Fruit fly (Drosophila melanogaster) whole organism, adult: ENCODE measurements around the gene CG7557.

Experiments
- CG11617 ChIP-seq: fragments of 200-800 bp; sonication (Bioruptor generic); optimal IDR thresholded peaks from 2 replicates; lab custom pipeline; 2017; ENCODE audit warnings: mild to moderate bottlenecking, missing biosample characterization, missing genetic modification reagents, missing genetic modification characterization
- CG12768 ChIP-seq: fragments of 200-800 bp; sonication (Bioruptor generic); optimal IDR thresholded peaks from 2 replicates; lab custom pipeline; 2017; ENCODE audit warnings: missing biosample characterization, missing genetic modification characterization, mild to moderate bottlenecking, moderate library complexity, missing genetic modification reagents
- CG14711 ChIP-seq: fragments of 200-800 bp; sonication (Bioruptor generic); optimal IDR thresholded peaks from 2 replicates; lab custom pipeline; 2018; ENCODE audit warnings: missing biosample characterization, mild to moderate bottlenecking, missing genetic modification characterization, moderate library complexity
- CG1620 ChIP-seq: fragments of 200-800 bp; sonication (Bioruptor generic); optimal IDR thresholded peaks from 2 replicates; lab custom pipeline; 2016; ENCODE audit warnings: missing biosample characterization, missing genetic modification characterization
- CG33017 ChIP-seq: fragments of 200-800 bp; sonication (Bioruptor generic); optimal IDR thresholded peaks from 2 replicates; lab custom pipeline; 2018; ENCODE audit warnings: missing biosample characterization, mild to moderate bottlenecking, missing genetic modification characterization, moderate library complexity
- CG5204 ChIP-seq: fragments of 200-800 bp; sonication (Bioruptor generic); optimal IDR thresholded peaks from 2 replicates; lab custom pipeline; 2016; ENCODE audit warnings: missing biosample characterization, missing genetic modification characterization
- CG7045 ChIP-seq: fragments of 200-800 bp; sonication (Bioruptor generic); optimal IDR thresholded peaks from 2 replicates; lab custom pipeline; 2017; ENCODE audit warnings: missing biosample characterization, mild to moderate bottlenecking, missing genetic modification characterization
- CG7101 ChIP-seq: fragments of 200-800 bp; sonication (Bioruptor generic); optimal IDR thresholded peaks from 2 replicates; lab custom pipeline; 2018; ENCODE audit warnings: missing biosample characterization, mild to moderate bottlenecking, missing genetic modification characterization, moderate library complexity
- Clk ChIP-seq: fragments of 200-800 bp; sonication (Bioruptor generic); optimal IDR thresholded peaks from 2 replicates; lab custom pipeline; 2017; ENCODE audit warnings: missing biosample characterization, missing genetic modification characterization
- Crg-1 ChIP-seq: fragments of 200-800 bp; sonication (Bioruptor generic); optimal IDR thresholded peaks from 2 replicates; lab custom pipeline; 2016; ENCODE audit warnings: missing biosample characterization, missing genetic modification characterization
- Hr96 ChIP-seq: fragments of 200-800 bp; sonication (Bioruptor generic); optimal IDR thresholded peaks from 2 replicates; lab custom pipeline; 2016; ENCODE audit warnings: missing biosample characterization, missing genetic modification characterization
- Mnt ChIP-seq: fragments of 200-800 bp; sonication (Bioruptor generic); optimal IDR thresholded peaks from 2 replicates; lab custom pipeline; 2016; ENCODE audit warnings: missing biosample characterization, mild to moderate bottlenecking, missing genetic modification characterization
- bab1 ChIP-seq: fragments of 200-800 bp; sonication (Bioruptor generic); optimal IDR thresholded peaks from 3 replicates; lab custom pipeline; 2019; ENCODE audit warnings: missing biosample characterization, mild to moderate bottlenecking, missing genetic modification characterization, moderate library complexity
- cic ChIP-seq: fragments of 200-800 bp; sonication (Bioruptor generic); optimal IDR thresholded peaks from 2 replicates; lab custom pipeline; 2017; ENCODE audit warnings: missing biosample characterization, mild to moderate bottlenecking, missing genetic modification characterization, moderate library complexity
- cnc ChIP-seq, 2 experiments: fragments of >200 bp; optimal IDR thresholded peaks; 2 replicates each; lab custom pipeline; 2017
- kay ChIP-seq: fragments of 200-800 bp; sonication (Bioruptor generic); peaks from one replicate; lab custom pipeline; 2016; ENCODE audit warnings: missing biosample characterization, missing genetic modification characterization, borderline replicate concordance
- ovo ChIP-seq: fragments of 200-800 bp; sonication (Bioruptor generic); optimal IDR thresholded peaks from 2 replicates; lab custom pipeline; 2016; ENCODE audit warnings: missing biosample characterization, missing genetic modification characterization
- pad ChIP-seq: fragments of 200-800 bp; sonication (Bioruptor generic); optimal IDR thresholded peaks from 3 replicates; lab custom pipeline; 2017; ENCODE audit warnings: missing biosample characterization, missing genetic modification characterization, mild to moderate bottlenecking, moderate library complexity, missing genetic modification reagents
- tj ChIP-seq: fragments of 200-800 bp; sonication (Bioruptor generic); optimal IDR thresholded peaks from 3 replicates; lab custom pipeline; 2017; ENCODE audit warnings: missing biosample characterization, mild to moderate bottlenecking, missing genetic modification characterization, moderate library complexity
- toe ChIP-seq: fragments of 200-800 bp; sonication (Bioruptor generic); optimal IDR thresholded peaks from 2 replicates; lab custom pipeline; 2016; ENCODE audit warnings: missing biosample characterization, missing genetic modification characterization

The CG7557 gene

DNA sequence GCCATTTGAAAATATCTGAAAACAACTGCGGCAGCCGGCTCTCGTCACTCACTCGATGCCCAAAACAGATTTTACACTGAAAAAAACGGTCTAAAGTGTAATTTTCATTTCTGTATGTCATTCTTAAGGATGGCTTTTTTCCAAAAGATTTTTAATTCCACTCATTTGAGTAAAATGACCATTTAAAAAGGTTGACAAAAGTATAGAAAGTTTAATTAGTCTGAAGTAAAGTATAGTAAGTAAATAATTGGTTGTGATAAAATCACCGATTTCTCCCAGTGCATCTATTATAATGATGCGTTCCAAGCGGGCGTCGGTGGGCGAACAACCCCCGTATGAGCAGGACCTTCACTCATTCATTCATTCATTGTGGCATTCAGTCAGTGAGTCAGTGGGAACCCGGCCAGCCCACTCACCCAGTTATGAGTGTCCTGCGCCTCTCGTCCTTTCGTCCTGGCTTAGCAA, 22.6 kb upstream of the CG7557 start:
- TF ChIP-seq Clk (GFP tag; lab: Kevin White, UChicago) (no peak), Hr96 (GFP tag; lab: Kevin White, UChicago) (no peak), CG12768 (GFP tag; lab: Kevin White, UChicago) (no peak), cic (GFP tag; lab: Kevin White, UChicago) (no peak), CG14711 (no peak), toe (GFP tag; lab: Kevin White, UChicago) (no peak), CG5204 (GFP tag; lab: Kevin White, UChicago) (no peak), tj (no peak), CG1620 (no peak), bab1 (GFP tag; lab: Kevin White, UChicago) (no peak), pad (GFP tag; lab: Kevin White, UChicago) (no peak), cnc (optimal IDR thresholded peaks at IDR 0.05; lab: Kevin White, UChicago) (no peak), ovo (no peak), CG7101 (tag; lab: Kevin White, UChicago) (no peak), Crg-1 (GFP tag; lab: Kevin White, UChicago) (no peak), CG11617 (no peak), Mnt (no peak), kay (GFP tag; lab: Kevin White, UChicago) (no peak), CG7045 (GFP tag; lab: Kevin White, UChicago) (no peak)

DNA sequence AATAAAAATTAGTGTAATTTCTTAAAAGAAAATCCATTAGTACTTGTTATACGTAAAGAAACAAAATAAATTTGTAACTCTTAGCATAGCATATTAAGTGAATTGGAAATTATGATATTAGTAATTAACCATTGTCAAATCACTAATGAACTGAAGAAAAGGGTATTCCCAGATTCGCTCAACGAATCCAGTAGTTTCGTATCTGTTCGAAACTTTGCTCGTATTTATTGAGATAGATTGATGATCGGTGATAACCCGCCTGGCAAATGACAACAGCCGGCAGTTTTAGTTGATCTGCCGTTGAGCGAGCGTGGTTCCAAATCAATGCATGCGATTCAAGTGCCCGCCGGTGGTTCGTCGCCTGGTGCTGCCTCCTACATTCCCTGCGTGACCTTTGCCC, 20.1 kb upstream of the CG7557 start, which contains the start of gene CG7560:
Gene CG7560, plus strand, starts transcription at position 301 of the 400 bp plus-strand sequence.
- no peak for TF ChIP-seq CG33017 (tag; lab: Kevin White, UChicago)
- no peak for TF ChIP-seq CG12768 (GFP tag; lab: Kevin White, UChicago)
- TF ChIP-seq CG7045 (GFP tag; lab: Kevin White, UChicago) = no peak

DNA sequence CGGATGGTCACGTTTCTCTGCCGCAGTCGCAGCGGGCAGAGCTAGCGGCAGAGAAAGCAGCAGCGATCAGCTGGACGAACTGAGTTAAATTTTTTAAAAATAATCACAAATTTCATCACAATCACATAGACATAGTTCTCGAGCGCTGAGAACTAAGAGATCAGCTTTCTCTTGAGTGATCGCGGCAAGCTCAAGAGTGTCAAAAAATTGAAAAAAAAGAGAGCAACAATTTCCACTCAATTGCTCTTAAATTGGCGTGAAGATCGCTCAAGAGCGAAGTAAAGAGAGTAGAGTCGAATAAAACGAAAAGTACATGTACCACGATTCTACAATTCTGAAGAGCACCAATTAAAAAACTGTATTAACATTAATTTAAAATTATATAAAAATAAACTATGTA, 16.6 kb upstream of the CG7557 start:
- peak; percentile 38 for TF ChIP-seq kay (GFP tag; lab: Kevin White, UChicago)
- no peak for TF ChIP-seq cic (GFP tag; lab: Kevin White, UChicago)

DNA sequence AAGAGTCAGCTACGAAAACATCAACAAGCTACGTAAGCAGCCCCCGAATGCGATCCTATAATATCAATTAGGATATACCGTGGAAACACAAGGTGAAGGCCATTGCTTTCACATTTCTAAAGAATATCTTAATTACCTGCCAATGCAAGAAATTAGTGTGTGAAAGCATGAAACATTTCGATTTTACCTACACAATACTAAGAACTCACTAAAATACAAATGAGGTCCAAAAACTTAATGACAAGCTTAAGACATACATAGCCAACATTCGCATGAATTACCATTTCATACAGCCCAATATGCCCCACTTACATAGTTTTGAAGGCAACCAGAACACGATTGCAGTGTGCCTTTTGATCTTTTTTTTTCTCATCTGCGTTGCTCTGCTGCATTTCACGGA, 15.3 kb upstream of the CG7557 start:
- no peak for TF ChIP-seq ovo
- no peak for TF ChIP-seq cic (GFP tag; lab: Kevin White, UChicago)
- TF ChIP-seq CG5204 (GFP tag; lab: Kevin White, UChicago) = no peak
- TF ChIP-seq cnc (optimal IDR thresholded peaks at IDR 0.05; lab: Kevin White, UChicago) = no peak
- TF ChIP-seq Mnt = no peak
- no peak for TF ChIP-seq bab1 (GFP tag; lab: Kevin White, UChicago)
- no peak for TF ChIP-seq kay (GFP tag; lab: Kevin White, UChicago)
- TF ChIP-seq tj = no peak
- no peak for TF ChIP-seq Clk (GFP tag; lab: Kevin White, UChicago)
- TF ChIP-seq CG33017 (tag; lab: Kevin White, UChicago) = no peak
- no peak for TF ChIP-seq CG14711
- no peak for TF ChIP-seq CG11617
- no peak for TF ChIP-seq pad (GFP tag; lab: Kevin White, UChicago)
- no peak for TF ChIP-seq toe (GFP tag; lab: Kevin White, UChicago)
- TF ChIP-seq CG1620 = no peak
- no peak for TF ChIP-seq CG7045 (GFP tag; lab: Kevin White, UChicago)
- TF ChIP-seq CG12768 (GFP tag; lab: Kevin White, UChicago) = no peak
- TF ChIP-seq Hr96 (GFP tag; lab: Kevin White, UChicago) = no peak
- no peak for TF ChIP-seq CG7101 (tag; lab: Kevin White, UChicago)

DNA sequence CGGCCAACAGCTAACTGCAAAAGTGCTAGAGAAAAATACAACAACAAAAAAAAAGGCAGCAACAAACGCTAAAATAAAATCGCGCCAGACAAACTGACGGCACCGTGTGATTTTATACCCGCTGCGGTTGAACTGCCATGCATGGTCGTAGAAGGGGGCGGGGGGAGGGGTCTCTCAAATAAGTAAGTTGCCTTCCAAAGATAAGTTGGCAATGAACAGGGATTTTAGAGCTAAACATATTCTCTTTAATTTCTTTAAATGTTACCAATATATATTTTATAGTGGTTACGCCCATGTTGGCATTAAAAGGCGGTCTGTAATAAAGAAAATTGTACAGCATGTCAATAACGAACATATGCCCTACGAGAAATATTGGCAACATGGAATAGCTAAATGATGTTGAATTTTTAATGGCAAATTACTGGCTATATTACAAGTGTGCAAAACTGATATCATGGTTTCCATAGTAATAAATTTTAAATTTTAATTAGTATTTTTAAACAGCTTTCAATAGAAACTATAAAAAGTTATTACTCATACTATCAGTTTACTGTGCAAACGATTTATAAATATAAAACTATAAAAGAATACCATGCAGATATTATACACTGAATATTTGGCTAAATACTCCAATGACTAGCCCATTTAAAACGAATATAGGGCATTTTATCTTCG, 13.6 kb upstream of the CG7557 start:
- TF ChIP-seq Clk (GFP tag; lab: Kevin White, UChicago) (peak; percentile 73), CG14711 (peak; percentile 87), CG12768 (GFP tag; lab: Kevin White, UChicago) (peak; percentile 93), Mnt (peak; percentile 32), CG11617 (peak; percentile 70), toe (GFP tag; lab: Kevin White, UChicago) (peak; percentile 68), ovo (peak; percentile 64), kay (GFP tag; lab: Kevin White, UChicago) (no peak), tj (peak; percentile 61), Hr96 (GFP tag; lab: Kevin White, UChicago) (peak; percentile 86), cnc (optimal IDR thresholded peaks at IDR 0.05; lab: Kevin White, UChicago) (no peak), CG1620 (peak; percentile 83), Crg-1 (GFP tag; lab: Kevin White, UChicago) (peak; percentile 90), bab1 (GFP tag; lab: Kevin White, UChicago) (peak; percentile 70), CG7101 (tag; lab: Kevin White, UChicago) (peak; percentile 91), pad (GFP tag; lab: Kevin White, UChicago) (peak; percentile 69), cic (GFP tag; lab: Kevin White, UChicago) (peak; percentile 58), CG5204 (GFP tag; lab: Kevin White, UChicago) (peak; percentile 93), CG7045 (GFP tag; lab: Kevin White, UChicago) (peak; percentile 89), CG33017 (tag; lab: Kevin White, UChicago) (peak; percentile 95)

DNA sequence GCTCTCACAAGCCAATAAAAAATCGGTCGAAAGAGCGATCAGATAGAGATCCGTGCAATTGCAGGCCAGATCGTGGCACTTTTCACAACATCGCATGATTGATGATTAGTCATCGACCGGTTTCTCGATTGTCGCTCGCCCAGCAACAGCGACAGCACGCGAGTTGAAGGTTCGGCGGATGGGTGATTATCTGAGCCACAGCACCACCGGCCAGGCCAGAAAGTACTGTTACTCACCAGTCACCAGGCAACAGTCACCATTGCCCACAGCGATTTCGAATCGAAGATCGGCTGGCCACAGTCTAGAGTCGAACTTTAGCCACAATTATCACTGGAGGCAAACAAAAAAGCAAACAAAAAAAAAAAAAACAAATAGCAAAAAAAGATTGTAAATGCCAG, 13.0 kb upstream of the CG7557 start:
- TF ChIP-seq Mnt = no peak
- TF ChIP-seq toe (GFP tag; lab: Kevin White, UChicago) = no peak
- TF ChIP-seq CG1620 = no peak
- no peak for TF ChIP-seq Hr96 (GFP tag; lab: Kevin White, UChicago)
- no peak for TF ChIP-seq cnc (optimal IDR thresholded peaks at IDR 0.05; lab: Kevin White, UChicago)
- no peak for TF ChIP-seq CG12768 (GFP tag; lab: Kevin White, UChicago)
- no peak for TF ChIP-seq bab1 (GFP tag; lab: Kevin White, UChicago)
- no peak for TF ChIP-seq pad (GFP tag; lab: Kevin White, UChicago)
- TF ChIP-seq ovo = no peak
- no peak for TF ChIP-seq CG11617
